Fruit fly (Drosophila melanogaster): Measurements from ENCODE around the gene gny.

- TF ChIP-seq OdsH (GFP tag; optimal IDR thresholded peaks at IDR 0.05) (no peak), Hnf4 (GFP tag; optimal IDR thresholded peaks at IDR 0.05) (no peak)
Measured at dm6 chr2L:10395035-10395434, 15.1 kb downstream of the gny start.

All from whole organism, wandering third instar larva.